Worm (Caenorhabditis elegans) whole organism, L4 larva: ENCODE data around the gene fkh-5.

Experiments
- hlh-11 ChIP-seq: fragments of 200-800 bp; sonication (Bioruptor generic); optimal IDR thresholded peaks from 2 replicates; lab custom pipeline; 2018; ENCODE audit warnings: mild to moderate bottlenecking, missing genetic modification characterization, missing compliant biosample characterization
- lin-13 ChIP-seq: fragments of 150-350 bp; optimal IDR thresholded peaks from 2 replicates; lab custom pipeline; 2014; ENCODE audit warnings: missing biosample characterization, missing genetic modification reagents, missing genetic modification characterization
- nhr-11 ChIP-seq: fragments of 150-350 bp; optimal IDR thresholded peaks from 2 replicates; lab custom pipeline; 2014; ENCODE audit warnings: missing biosample characterization, missing genetic modification characterization
- nhr-77 ChIP-seq: fragments of 150-350 bp; optimal IDR thresholded peaks from 2 replicates; lab custom pipeline; 2014; ENCODE audit warnings: missing biosample characterization, missing genetic modification characterization

DNA sequence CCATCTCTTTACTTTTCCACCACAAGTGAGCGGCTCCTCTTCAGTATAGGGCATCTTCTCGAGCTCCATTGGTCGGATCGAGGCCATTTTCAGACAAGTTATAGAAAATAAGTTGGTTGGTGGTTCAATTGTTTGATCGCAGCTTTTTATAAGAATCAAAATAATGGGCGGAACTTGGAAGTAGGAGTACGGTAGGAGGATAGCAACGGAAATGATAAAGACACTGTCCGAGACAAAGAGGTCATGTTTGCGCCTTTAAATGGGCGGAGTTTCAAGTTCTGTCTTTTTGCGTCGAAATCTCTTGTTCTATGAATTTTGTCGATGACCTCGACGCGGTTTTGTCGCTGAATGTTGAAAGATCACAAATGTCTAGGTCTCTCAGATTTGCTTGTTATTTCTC, 22.3 kb upstream of the fkh-5 start, which contains the start of gene F26A1.8:
- no peak for TF ChIP-seq hlh-11 (tag; lab: Kevin White, UChicago)
- no peak for TF ChIP-seq nhr-11 (tag; lab: Kevin White, UChicago)
- TF ChIP-seq nhr-77 (tag; lab: Kevin White, UChicago), result no peak
- no peak for TF ChIP-seq lin-13 (GFP tag; lab: Kevin White, UChicago)
